Fruit fly (Drosophila melanogaster) Kc167 (cell line): ENCODE results near the gene CG9628.

ENCODE experiments used
- Myc ChIP-seq: fragments of >200 bp; optimal IDR thresholded peaks from 2 replicates; lab custom pipeline; 2017; ENCODE audit warnings: missing external identifiers
- Sin3A ChIP-seq: fragments of >200 bp; optimal IDR thresholded peaks from 2 replicates; lab custom pipeline; 2018; ENCODE audit warnings: missing external identifiers
- h ChIP-seq: fragments of >200 bp; optimal IDR thresholded peaks from 3 replicates; lab custom pipeline; 2018; ENCODE audit warnings: missing external identifiers
- insv ChIP-seq: fragments of >200 bp; optimal IDR thresholded peaks from 3 replicates; lab custom pipeline; 2018; ENCODE audit warnings: missing external identifiers
- psq ChIP-seq: fragments of >200 bp; optimal IDR thresholded peaks from 2 replicates; lab custom pipeline; 2017; ENCODE audit warnings: missing external identifiers
- ttk ChIP-seq: sonication (Bioruptor generic); optimal IDR thresholded peaks from 2 replicates; lab custom pipeline; 2017; ENCODE audit warnings: missing external identifiers

The CG9628 gene

DNA sequence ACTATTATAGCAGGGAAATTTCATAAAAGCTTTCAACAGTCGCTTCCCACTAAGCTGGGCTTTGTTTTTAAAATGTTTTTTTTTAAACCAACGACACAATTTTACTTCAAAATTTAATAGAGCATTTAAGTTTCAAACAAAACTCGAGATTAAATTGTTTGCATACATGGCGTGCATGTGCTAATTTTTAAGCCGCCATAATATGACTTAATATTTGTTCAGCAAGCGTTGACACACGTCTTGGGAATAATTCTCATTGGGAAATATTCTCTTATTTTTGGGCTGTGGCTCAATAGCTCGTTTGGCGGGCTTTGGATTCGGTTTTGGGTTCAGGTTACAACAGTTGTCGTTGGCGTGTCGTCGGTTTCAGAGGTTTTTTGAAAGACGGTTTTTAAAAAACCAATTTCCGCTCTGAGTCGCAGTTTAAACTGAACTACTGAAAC, at the start of gene CG9628:
TSS of gene CG9628 (plus strand) at position 340 of the 443 bp plus-strand sequence.
- TF ChIP-seq Sin3A (lab: Kevin White, UChicago) (no peak), ttk (lab: Kevin White, UChicago) (no peak), Myc (lab: Kevin White, UChicago) (no peak), psq (lab: Kevin White, UChicago) (no peak), h (lab: Kevin White, UChicago) (no peak), insv (lab: Kevin White, UChicago) (no peak)

DNA sequence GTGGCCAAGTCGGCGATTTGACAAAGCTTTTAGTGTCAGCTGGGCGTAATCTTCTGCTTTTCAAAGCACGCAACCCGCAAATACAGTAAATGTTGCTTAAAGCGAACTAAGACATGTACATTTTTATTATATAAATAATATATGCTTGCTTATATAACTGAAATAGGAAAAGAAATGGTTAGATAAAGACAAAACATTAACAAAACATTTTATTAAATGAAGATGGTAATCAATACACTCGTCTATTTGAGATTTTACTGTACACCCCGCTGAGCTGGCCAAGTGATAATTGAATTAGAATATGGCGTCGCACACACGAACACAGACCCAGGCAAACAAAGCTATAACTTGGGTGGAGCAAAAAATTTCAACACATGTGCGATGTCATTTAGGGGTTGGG, 47.9 kb upstream of the CG9628 start:
- TF ChIP-seq Myc (lab: Kevin White, UChicago) (no peak), insv (lab: Kevin White, UChicago) (no peak), h (lab: Kevin White, UChicago) (no peak), psq (lab: Kevin White, UChicago) (no peak), Sin3A (lab: Kevin White, UChicago) (no peak), ttk (lab: Kevin White, UChicago) (no peak)

DNA sequence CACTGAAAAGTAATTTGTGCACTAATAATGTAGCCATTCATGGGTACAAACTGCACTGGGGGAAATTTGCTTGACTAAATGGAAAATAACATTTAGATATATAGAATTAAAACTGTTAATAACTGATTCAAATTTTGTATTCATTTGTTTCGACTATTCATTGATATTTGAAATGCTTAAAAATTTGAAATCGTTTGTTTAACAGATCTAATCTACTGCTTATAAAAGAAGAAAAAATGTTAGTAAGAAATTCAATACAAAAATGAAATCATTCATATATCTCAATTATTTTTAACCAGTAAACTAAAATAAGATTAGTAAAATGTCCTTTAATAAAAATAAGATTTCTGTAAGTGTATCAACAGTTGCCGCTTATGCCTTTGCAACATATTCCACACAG, 46.6 kb upstream of the CG9628 start:
- no peak for TF ChIP-seq psq (lab: Kevin White, UChicago)

DNA sequence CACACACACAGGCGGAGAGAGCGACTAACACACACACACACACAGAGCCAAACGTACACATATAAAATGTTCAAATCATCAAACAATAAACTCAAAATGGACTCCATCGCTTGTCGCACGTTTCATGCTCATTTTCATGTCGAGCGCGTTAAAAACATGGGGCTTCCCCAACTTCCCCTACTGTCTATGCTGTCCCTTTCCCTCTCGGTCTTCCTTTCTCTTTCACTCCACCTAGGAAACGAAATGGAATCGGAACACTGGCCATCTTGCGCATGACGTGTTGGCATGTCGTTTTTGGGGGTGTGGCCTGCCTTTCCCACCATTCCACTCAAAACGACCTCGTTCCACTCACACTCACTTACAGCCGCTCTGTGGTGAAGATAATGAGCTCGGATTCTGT, 43.7 kb upstream of the CG9628 start:
- TF ChIP-seq psq (lab: Kevin White, UChicago) (no peak), insv (lab: Kevin White, UChicago) (no peak), Myc (lab: Kevin White, UChicago) (no peak), h (lab: Kevin White, UChicago) (no peak), Sin3A (lab: Kevin White, UChicago) (no peak), ttk (lab: Kevin White, UChicago) (no peak)

DNA sequence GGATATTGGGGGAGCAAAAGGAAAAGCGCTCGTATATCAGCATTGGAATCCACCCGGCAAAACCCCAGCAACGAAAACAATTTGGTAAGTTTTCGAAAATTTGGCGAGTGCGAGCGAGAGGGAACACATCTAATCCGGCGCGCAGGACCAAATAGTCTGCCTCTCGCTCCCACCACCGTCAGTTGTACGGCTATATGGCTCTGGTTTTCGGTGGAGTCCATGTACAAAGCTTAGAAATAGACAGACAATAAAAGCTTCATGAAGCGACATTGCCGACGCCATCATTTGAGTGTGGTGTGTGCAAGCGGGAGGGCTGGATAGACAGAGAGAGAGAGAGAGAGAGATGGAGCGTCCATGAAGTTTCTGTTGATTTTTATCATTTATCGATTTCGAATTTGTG, 42.3 kb upstream of the CG9628 start:
- TF ChIP-seq ttk (lab: Kevin White, UChicago) (no peak), Myc (lab: Kevin White, UChicago) (no peak), psq (lab: Kevin White, UChicago) (no peak), insv (lab: Kevin White, UChicago) (no peak), Sin3A (lab: Kevin White, UChicago) (no peak), h (lab: Kevin White, UChicago) (no peak)

DNA sequence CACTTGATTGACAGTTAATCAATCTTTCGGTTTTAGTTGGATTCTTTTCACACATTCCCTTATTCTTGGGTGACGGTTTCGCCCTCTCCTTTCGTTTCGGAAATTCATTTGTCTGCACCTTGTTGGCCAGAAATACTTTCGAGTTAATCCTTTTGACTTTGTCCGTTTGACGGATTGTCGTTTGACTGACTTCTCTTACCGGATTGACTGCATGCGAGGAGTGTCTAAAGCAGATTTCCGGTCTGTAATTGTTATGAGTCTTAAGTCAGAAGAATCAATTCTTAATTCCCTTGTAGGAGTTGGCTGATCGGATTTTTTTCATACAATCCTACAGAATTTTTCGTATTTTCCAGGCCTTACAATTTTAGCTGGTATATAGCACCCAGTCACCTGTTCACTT, 39.9 kb upstream of the CG9628 start:
- TF ChIP-seq Sin3A (lab: Kevin White, UChicago): no peak
- TF ChIP-seq psq (lab: Kevin White, UChicago): no peak
- no peak for TF ChIP-seq Myc (lab: Kevin White, UChicago)
- TF ChIP-seq insv (lab: Kevin White, UChicago): no peak
- TF ChIP-seq h (lab: Kevin White, UChicago): no peak
- no peak for TF ChIP-seq ttk (lab: Kevin White, UChicago)

DNA sequence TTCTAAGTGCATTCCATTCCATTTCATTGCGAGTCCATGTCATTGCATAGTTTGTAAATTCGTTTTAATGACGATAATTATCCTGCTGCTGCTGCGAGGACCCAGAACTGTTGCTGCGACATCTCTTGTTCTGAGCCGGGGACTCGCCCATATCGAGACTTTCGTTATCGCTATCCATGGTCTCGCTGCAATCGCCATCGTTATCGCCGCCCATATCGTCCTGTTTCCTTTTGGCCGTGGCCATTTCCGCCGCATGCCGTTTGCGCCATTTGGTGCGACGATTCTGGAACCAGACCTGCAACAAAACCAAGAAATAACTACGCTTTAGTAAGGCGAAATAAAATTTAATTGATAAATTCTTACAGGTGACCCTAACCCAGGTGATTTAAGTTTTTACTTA, 38.8 kb upstream of the CG9628 start:
- TF ChIP-seq Sin3A (lab: Kevin White, UChicago) (no peak), ttk (lab: Kevin White, UChicago) (no peak), Myc (lab: Kevin White, UChicago) (no peak), insv (lab: Kevin White, UChicago) (no peak), h (lab: Kevin White, UChicago) (no peak), psq (lab: Kevin White, UChicago) (no peak)

DNA sequence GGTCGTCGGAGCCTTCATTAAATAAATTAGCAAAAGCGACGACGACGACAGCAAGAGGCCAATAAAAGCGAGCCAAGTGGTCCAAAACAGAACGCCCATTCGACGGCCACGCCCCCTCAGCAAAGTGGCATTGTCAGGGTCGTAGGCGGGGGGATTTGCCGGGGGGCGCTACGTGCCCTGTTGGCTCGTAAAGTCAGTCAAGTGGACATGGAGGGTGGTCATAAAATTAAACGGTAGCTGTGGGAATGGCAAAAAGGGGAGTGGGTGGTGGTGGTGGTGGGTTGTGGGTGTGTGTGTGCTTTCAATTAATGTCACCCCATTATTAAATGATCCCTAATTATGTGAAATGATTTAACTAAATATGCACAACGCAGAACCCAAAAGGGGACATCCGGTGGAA, 31.6 kb upstream of the CG9628 start:
- TF ChIP-seq ttk (lab: Kevin White, UChicago): no peak
- TF ChIP-seq insv (lab: Kevin White, UChicago): no peak
- no peak for TF ChIP-seq psq (lab: Kevin White, UChicago)
- TF ChIP-seq h (lab: Kevin White, UChicago): no peak
- TF ChIP-seq Myc (lab: Kevin White, UChicago): no peak
- TF ChIP-seq Sin3A (lab: Kevin White, UChicago): no peak

DNA sequence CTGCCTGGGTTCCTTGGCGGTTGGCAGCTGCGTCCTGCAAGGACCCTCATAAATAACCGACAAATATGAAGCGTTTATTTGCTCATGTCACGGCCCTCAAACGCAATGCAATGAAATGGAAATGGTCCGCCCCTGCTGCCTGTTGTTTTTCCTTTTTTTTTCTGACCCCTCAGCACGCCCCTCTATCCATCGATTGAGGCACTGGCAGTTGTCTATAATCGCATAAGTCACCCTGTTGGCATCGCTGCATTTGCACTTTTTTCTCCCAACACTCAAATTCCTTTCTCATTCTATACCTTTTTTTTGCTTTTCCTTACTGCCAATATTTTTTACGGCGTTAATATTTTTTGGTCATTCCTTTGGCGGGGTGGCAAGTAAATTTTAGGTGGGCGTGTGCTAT, 30.4 kb upstream of the CG9628 start:
- no peak for TF ChIP-seq Sin3A (lab: Kevin White, UChicago)

DNA sequence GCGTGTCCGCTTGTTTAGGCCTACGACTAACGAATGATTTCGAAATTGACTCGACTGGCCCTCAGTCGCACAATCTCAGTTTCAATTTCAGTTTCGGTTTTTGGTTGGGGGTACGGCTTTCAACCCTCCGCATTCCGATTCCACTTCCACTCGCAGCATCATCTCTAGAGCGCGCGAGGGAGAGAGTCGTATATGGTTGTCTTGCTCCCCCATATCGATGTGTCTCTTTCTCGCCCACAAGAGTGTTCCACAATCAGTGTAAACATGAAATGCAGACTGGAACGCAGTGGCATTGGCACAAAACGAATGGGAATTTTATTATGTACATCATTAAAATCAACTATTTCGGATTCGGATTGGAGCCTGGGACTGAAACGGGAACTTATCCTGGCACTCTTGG, 23.1 kb upstream of the CG9628 start, which contains the start of gene HGTX:
TSS of gene HGTX (minus strand) at position 38 of the 400 bp plus-strand sequence.
- TF ChIP-seq insv (lab: Kevin White, UChicago) (no peak), Myc (lab: Kevin White, UChicago) (no peak)

DNA sequence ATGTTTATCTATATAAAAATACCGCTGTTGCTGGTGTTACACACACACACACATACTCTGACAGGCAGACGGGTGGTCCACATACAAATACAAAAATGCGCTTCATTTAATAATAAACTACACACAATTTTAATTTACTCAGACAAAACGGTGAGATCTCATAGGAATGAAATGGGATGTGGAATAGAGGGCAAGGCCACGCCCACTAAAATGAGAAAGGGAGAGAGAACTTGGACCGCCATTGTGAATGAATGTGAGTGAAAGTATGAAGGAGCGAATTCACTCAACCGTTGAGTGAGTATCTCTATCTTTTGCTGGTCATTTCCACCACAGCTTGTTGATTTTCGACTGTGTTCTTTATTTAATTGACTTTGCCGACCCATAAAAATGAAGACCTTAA, 22.0 kb upstream of the CG9628 start:
- no peak for TF ChIP-seq Sin3A (lab: Kevin White, UChicago)

DNA sequence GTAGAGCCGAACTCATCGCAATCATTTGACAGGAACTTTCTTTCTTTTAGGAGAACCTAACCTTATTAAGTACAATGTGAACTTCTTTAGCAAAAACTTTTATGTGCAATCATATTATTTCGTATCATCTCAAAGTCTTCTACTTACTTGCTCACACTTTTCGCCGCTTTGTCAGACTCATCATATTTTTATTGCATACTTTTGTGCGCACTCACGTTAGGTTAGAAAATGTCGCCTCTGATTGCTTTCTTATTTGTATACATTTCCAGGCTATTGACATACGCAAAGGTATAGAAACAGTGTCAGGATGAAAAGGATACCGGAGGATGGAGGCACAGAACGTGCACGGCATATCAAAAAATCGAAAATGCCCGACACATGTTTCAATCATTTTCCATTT, 19.4 kb upstream of the CG9628 start:
- TF ChIP-seq psq (lab: Kevin White, UChicago): no peak
- TF ChIP-seq insv (lab: Kevin White, UChicago): no peak
- TF ChIP-seq Myc (lab: Kevin White, UChicago): no peak
- no peak for TF ChIP-seq Sin3A (lab: Kevin White, UChicago)
- TF ChIP-seq h (lab: Kevin White, UChicago): no peak
- TF ChIP-seq ttk (lab: Kevin White, UChicago): no peak

DNA sequence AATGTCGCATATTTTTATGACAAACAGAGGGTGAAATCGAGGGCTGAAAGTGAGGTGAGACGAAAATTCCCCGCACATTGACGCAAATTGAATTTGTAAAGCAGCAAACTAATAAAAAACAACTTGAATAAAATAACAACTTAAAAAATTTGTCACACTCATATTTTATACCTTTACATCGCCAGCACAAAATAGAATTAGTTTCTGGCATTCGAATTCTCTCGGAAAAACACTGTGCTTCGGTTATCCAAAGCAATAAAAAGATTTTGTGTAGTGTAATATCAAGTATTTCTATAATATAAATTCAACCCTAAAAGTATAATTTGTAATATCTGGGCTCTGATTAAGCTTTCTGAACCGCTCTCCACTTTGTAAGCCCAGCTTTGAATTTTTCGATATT, 17.3 kb upstream of the CG9628 start:
- TF ChIP-seq psq (lab: Kevin White, UChicago) (no peak), insv (lab: Kevin White, UChicago) (no peak), h (lab: Kevin White, UChicago) (no peak), Myc (lab: Kevin White, UChicago) (no peak), Sin3A (lab: Kevin White, UChicago) (no peak), ttk (lab: Kevin White, UChicago) (no peak)
